Worm (Caenorhabditis elegans) whole organism, L4 larva: Measurements from ENCODE around the gene csp-2.

ENCODE experiments used
- F26F4.8 ChIP-seq: fragments of 200-800 bp; sonication (Bioruptor generic); conservative IDR thresholded peaks from 2 replicates; pipeline ENCODE4 v1.3.6; 2022; ENCODE audit warnings: missing genetic modification characterization, missing compliant biosample characterization
- fkh-10 ChIP-seq: fragments of 150-350 bp; optimal IDR thresholded peaks from 2 replicates; lab custom pipeline; 2014; ENCODE audit warnings: missing biosample characterization, missing genetic modification reagents, missing genetic modification characterization
- jun-1 ChIP-seq: fragments of 150-350 bp; optimal IDR thresholded peaks from 2 replicates; lab custom pipeline; 2014; ENCODE audit warnings: missing biosample characterization, missing genetic modification reagents, missing genetic modification characterization
- nhr-10 ChIP-seq: fragments of 150-350 bp; optimal IDR thresholded peaks from 2 replicates; lab custom pipeline; 2014; ENCODE audit warnings: missing biosample characterization, missing genetic modification characterization
- saeg-2 ChIP-seq: fragments of 200-800 bp; sonication (Bioruptor generic); IDR thresholded peaks from 2 replicates; pipeline ENCODE4 v1.3.6; 2022; ENCODE audit warnings: missing genetic modification reagents, missing genetic modification characterization, missing compliant biosample characterization
- zag-1 ChIP-seq: fragments of 150-350 bp; optimal IDR thresholded peaks from 2 replicates; lab custom pipeline; 2014; ENCODE audit warnings: missing biosample characterization, missing genetic modification characterization

DNA sequence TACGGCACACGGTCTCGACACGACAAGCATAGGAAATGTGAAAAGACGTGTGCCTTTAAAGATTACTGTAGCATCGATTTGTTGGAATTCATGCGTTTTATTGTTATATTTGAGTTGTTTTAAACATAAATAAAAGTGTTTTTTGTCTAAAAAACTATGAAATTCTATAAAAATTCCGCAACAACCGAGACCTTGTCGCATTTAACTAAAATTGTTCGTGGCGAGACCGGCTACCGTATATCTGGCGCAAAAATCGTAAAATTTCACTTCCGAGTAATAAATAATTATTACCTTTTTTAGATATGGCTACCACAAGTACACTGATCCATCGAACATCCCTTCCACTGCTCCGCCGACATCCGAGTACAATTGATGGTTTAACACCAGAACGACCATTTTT is 29.8 kb downstream of the csp-2 start, which contains the start of gene ipla-6:
- TF ChIP-seq nhr-10 (no peak), fkh-10 (GFP tag; lab: Kevin White, UChicago) (no peak), zag-1 (no peak), F26F4.8 (GFP tag; lab: Robert Waterston, UW) (no peak), saeg-2 (GFP tag; lab: Robert Waterston, UW) (no peak), jun-1 (tag; lab: Kevin White, UChicago) (no peak)
